Worm (Caenorhabditis elegans): ENCODE results near the gene rab-30.

Gene rab-30

ce11 chrIII:10612333-10612732, 51.9 kb downstream of the rab-30 start, which contains the start of gene Y39A1A.24 (continued):
- TF ChIP-seq mdl-1 (tag; optimal IDR thresholded peaks at IDR 0.05) (no peak), fos-1 (tag; optimal IDR thresholded peaks at IDR 0.05) (no peak), hlh-11 (tag; optimal IDR thresholded peaks at IDR 0.05) (no peak)

- TF ChIP-seq F26F4.8 (GFP tag; conservative IDR thresholded peaks at IDR 0.05) (no peak), lir-3 (tag; optimal IDR thresholded peaks at IDR 0.05) (no peak), unc-130 (GFP tag; optimal IDR thresholded peaks at IDR 0.05) (no peak), egl-27 (tag; optimal IDR thresholded peaks at IDR 0.05) (no peak), cey-2 (tag; optimal IDR thresholded peaks at IDR 0.05; ENCODE audit: borderline replicate concordance, insufficient read depth) (no peak), sdz-12 (GFP tag; optimal IDR thresholded peaks at IDR 0.05) (no peak), nhr-42 (GFP tag; IDR thresholded peaks at IDR 0.05) (no peak)
Observed at ce11 chrIII:10615166-10615565, 54.8 kb downstream of the rab-30 start, which contains the start of gene mrpl-22. TSS of gene mrpl-22 (plus strand) at chrIII:10615466.

Measured in whole organism, L4 larva.